Worm (Caenorhabditis elegans) whole organism, young adult: ENCODE measurements around the gene C08F11.3.

ENCODE experiments used
- efl-1 ChIP-seq: fragments of 150-350 bp; optimal IDR thresholded peaks from 2 replicates; lab custom pipeline; 2014; ENCODE audit warnings: missing biosample characterization, missing genetic modification reagents, missing genetic modification characterization
- ekl-4 ChIP-seq: fragments of 200-800 bp; sonication (Bioruptor generic); IDR thresholded peaks from 2 replicates; pipeline ENCODE4 v1.3.6; 2022; ENCODE audit warnings: missing genetic modification reagents, missing genetic modification characterization, missing compliant biosample characterization
- pha-4 ChIP-seq: fragments of 150-350 bp; sonication (generic microtip); optimal IDR thresholded peaks from 2 replicates; lab custom pipeline; 2014; ENCODE audit warnings: missing biosample characterization, missing genetic modification reagents, missing genetic modification characterization
- repo-1 ChIP-seq: sonication (generic microtip); optimal IDR thresholded peaks from 2 replicates; lab custom pipeline; 2017; ENCODE audit warnings: mild to moderate bottlenecking, missing genetic modification characterization, missing compliant biosample characterization
- snpc-1.1 ChIP-seq: sonication (generic microtip); optimal IDR thresholded peaks from 2 replicates; lab custom pipeline; 2017; ENCODE audit warnings: missing genetic modification characterization, mild to moderate bottlenecking, missing compliant biosample characterization, antibody characterized with exemption, moderate library complexity, missing genotype, missing genetic modification reagents; ENCODE audit not compliant: insufficient read depth
- somi-1 ChIP-seq: fragments of 200-800 bp; sonication (Bioruptor generic); optimal IDR thresholded peaks from 2 replicates; lab custom pipeline; 2018; ENCODE audit warnings: mild to moderate bottlenecking, missing genetic modification characterization, missing compliant biosample characterization
- ztf-6 ChIP-seq: fragments of 200-800 bp; sonication (Bioruptor generic); IDR thresholded peaks from 2 replicates; pipeline ENCODE4 v1.3.6; 2022; ENCODE audit warnings: missing genetic modification reagents, missing genetic modification characterization, missing compliant biosample characterization

DNA sequence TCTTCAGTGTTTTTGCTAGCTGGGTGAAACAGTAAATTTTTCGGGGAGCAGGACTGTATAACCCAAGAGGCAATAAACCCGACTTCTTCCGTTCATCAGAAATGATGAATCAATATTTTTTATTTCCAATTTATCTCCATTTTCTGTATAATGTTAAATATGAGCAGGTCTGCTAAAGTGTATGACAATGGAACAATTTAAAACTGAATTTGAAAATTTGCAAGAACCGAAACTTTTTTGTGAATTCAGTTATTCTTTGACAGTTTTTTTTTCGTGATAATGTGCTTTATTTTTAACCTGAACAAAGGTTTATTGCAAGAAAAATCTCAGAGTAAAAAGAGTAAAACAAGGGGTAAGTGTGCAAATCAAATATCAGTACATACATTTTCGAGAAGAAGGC is 45.8 kb downstream of the C08F11.3 start:
- TF ChIP-seq pha-4 (no peak), snpc-1.1 (tag; lab: Kevin White, UChicago) (no peak), repo-1 (no peak), ekl-4 (peak; percentile 20; the same call in 1 of the 2 replicates), efl-1 (GFP tag; lab: Kevin White, UChicago) (no peak), somi-1 (GFP tag; lab: Kevin White, UChicago) (no peak), ztf-6 (GFP tag; lab: Robert Waterston, UW) (no peak)
